Fruit fly (Drosophila melanogaster) whole organism: Measurements from ENCODE around the gene CG17350.

Source experiments
- CG8478 ChIP-seq: fragments of >200 bp; optimal IDR thresholded peaks from 2 replicates; lab custom pipeline; 2018; ENCODE audit warnings: inconsistent platforms
- EcR ChIP-seq, 2 experiments: fragments of >200 bp; optimal IDR thresholded peaks; 2 replicates each; lab custom pipeline; 2017; ENCODE audit warnings: missing biosample characterization in 2 of 2, missing genetic modification characterization in 2 of 2, missing genetic modification reagents in 2 of 2
- pan ChIP-seq: fragments of >200 bp; optimal IDR thresholded peaks from 2 replicates; lab custom pipeline; 2017

DNA sequence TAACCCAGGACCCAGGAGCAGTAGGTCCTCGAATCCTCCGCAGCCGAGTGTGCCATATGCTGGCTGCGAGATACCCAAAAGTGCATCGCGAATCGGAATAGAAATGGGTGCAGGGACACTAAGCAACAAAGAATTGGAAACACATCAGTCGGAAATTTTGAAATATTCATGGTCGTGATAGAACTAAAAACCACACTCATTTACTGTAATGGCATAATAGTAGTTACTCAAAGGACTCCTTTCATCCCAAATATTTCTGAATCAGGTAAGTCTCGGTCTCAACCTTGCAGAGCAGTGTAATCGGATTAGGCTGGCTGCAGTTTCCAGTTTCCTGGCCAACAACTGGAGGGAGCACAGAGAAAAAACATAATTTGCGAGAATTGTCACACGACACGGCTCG is 4.6 kb upstream of the CG17350 start:
- TF ChIP-seq CG8478 (lab: Kevin White, UChicago): no peak
- TF ChIP-seq pan (lab: Kevin White, UChicago): no peak
- no peak for TF ChIP-seq EcR (GFP tag; optimal IDR thresholded peaks at IDR 0.05; lab: Kevin White, UChicago)
